Fruit fly (Drosophila melanogaster) whole organism, pupa: ENCODE results near the gene CG14036.

Experiments used
- CG10348 ChIP-seq: fragments of 200-800 bp; sonication (Bioruptor generic); IDR thresholded peaks from 2 replicates; pipeline ENCODE4 v1.3.6; 2022; ENCODE audit warnings: missing biosample characterization, missing genetic modification characterization
- CG12605 ChIP-seq: fragments of 200-800 bp; sonication (Bioruptor generic); IDR thresholded peaks from 2 replicates; pipeline ENCODE4 v1.3.6; 2022; ENCODE audit warnings: missing biosample characterization, missing genetic modification characterization
- CG13204 ChIP-seq: fragments of 200-800 bp; sonication (Bioruptor generic); optimal IDR thresholded peaks from 2 replicates; lab custom pipeline; 2018; ENCODE audit warnings: missing biosample characterization, mild to moderate bottlenecking, missing genetic modification characterization, moderate library complexity
- CG14655 ChIP-seq: fragments of 200-800 bp; sonication (Bioruptor generic); optimal IDR thresholded peaks from 3 replicates; lab custom pipeline; 2017; ENCODE audit warnings: mild to moderate bottlenecking, missing biosample characterization, missing genetic modification reagents, missing genetic modification characterization
- CG15710 ChIP-seq: fragments of 200-800 bp; sonication (Bioruptor generic); optimal IDR thresholded peaks from 2 replicates; lab custom pipeline; 2018; ENCODE audit warnings: missing biosample characterization, mild to moderate bottlenecking, missing genetic modification characterization, moderate library complexity
- CG17806 ChIP-seq: fragments of 200-800 bp; sonication (Bioruptor generic); optimal IDR thresholded peaks from 2 replicates; lab custom pipeline; 2018; ENCODE audit warnings: missing biosample characterization, mild to moderate bottlenecking, missing genetic modification characterization, moderate library complexity
- CG32121 ChIP-seq: fragments of 200-800 bp; sonication (Bioruptor generic); IDR thresholded peaks from 2 replicates; pipeline ENCODE4 v1.3.6; 2022; ENCODE audit warnings: missing biosample characterization, missing genetic modification characterization
- CG34367 ChIP-seq: fragments of 200-800 bp; sonication (Bioruptor generic); optimal IDR thresholded peaks from 2 replicates; lab custom pipeline; 2018; ENCODE audit warnings: missing biosample characterization, mild to moderate bottlenecking, missing genetic modification characterization
- CG4496 ChIP-seq: fragments of 200-800 bp; sonication (Bioruptor generic); IDR thresholded peaks from 3 replicates; pipeline ENCODE4 v1.3.6; 2022; ENCODE audit warnings: missing biosample characterization, missing genetic modification characterization
- CG8159 ChIP-seq: fragments of 200-800 bp; sonication (Bioruptor generic); optimal IDR thresholded peaks from 3 replicates; lab custom pipeline; 2018; ENCODE audit warnings: missing biosample characterization, mild to moderate bottlenecking, missing genetic modification characterization, moderate library complexity
- CG8301 ChIP-seq: fragments of 200-800 bp; sonication (Bioruptor generic); optimal IDR thresholded peaks from 2 replicates; lab custom pipeline; 2018; ENCODE audit warnings: missing biosample characterization, mild to moderate bottlenecking, missing genetic modification characterization
- CG9948 ChIP-seq: fragments of 200-800 bp; sonication (Bioruptor generic); optimal IDR thresholded peaks from 2 replicates; lab custom pipeline; 2018; ENCODE audit warnings: missing biosample characterization, mild to moderate bottlenecking, missing genetic modification characterization, moderate library complexity
- D1 ChIP-seq: fragments of 200-800 bp; sonication (Bioruptor generic); optimal IDR thresholded peaks from 2 replicates; lab custom pipeline; 2018; ENCODE audit warnings: missing biosample characterization, mild to moderate bottlenecking, missing genetic modification characterization, moderate library complexity
- EcR ChIP-seq: fragments of 200-800 bp; sonication (Bioruptor generic); optimal IDR thresholded peaks from 3 replicates; lab custom pipeline; 2019; ENCODE audit warnings: missing biosample characterization, missing genetic modification characterization, mild to moderate bottlenecking, moderate library complexity, missing genetic modification reagents
- Ets98B ChIP-seq: fragments of 200-800 bp; sonication (Bioruptor generic); IDR thresholded peaks from 2 replicates; pipeline ENCODE4 v1.3.6; 2022; ENCODE audit warnings: missing biosample characterization, missing genetic modification characterization
- Pif1A ChIP-seq: fragments of 200-800 bp; sonication (Bioruptor generic); optimal IDR thresholded peaks from 3 replicates; lab custom pipeline; 2016; ENCODE audit warnings: missing biosample characterization, missing genetic modification characterization
- Pif1B ChIP-seq: fragments of 200-800 bp; sonication (Bioruptor generic); optimal IDR thresholded peaks from 3 replicates; lab custom pipeline; 2016; ENCODE audit warnings: missing biosample characterization, missing genetic modification characterization
- Snoo ChIP-seq: fragments of 200-800 bp; sonication (Bioruptor generic); optimal IDR thresholded peaks from 3 replicates; lab custom pipeline; 2017; ENCODE audit warnings: missing biosample characterization, mild to moderate bottlenecking, missing genetic modification characterization, inconsistent platforms
- fd96Ca ChIP-seq: fragments of 200-800 bp; sonication (Bioruptor generic); IDR thresholded peaks from 3 replicates; pipeline ENCODE4 v1.3.6; 2022; ENCODE audit warnings: missing biosample characterization, missing genetic modification characterization
- gl ChIP-seq: fragments of 200-800 bp; sonication (Bioruptor generic); optimal IDR thresholded peaks from 2 replicates; lab custom pipeline; 2018; ENCODE audit warnings: missing biosample characterization, mild to moderate bottlenecking, missing genetic modification characterization
- rn ChIP-seq: fragments of 200-800 bp; sonication (Bioruptor generic); IDR thresholded peaks from 2 replicates; pipeline ENCODE4 v1.3.6; 2022; ENCODE audit warnings: missing biosample characterization, missing genetic modification characterization

Gene CG14036

dm6 chr2L:5054953-5055352 lies at the start of gene CG14036, which contains the start of gene His3.3A:
Gene CG14036, minus strand, starts transcription at chr2L:5055016.
Gene His3.3A, plus strand, starts transcription at chr2L:5055058.
- TF ChIP-seq CG15710 (tag; lab: Kevin White, UChicago) (peak; percentile 0), CG8301 (tag; lab: Kevin White, UChicago) (no peak), EcR (peak; percentile 25), CG32121 (GFP tag; lab: Robert Waterston, UW) (peak; percentile 35; the same call in 1 of the 2 replicates)

DNA sequence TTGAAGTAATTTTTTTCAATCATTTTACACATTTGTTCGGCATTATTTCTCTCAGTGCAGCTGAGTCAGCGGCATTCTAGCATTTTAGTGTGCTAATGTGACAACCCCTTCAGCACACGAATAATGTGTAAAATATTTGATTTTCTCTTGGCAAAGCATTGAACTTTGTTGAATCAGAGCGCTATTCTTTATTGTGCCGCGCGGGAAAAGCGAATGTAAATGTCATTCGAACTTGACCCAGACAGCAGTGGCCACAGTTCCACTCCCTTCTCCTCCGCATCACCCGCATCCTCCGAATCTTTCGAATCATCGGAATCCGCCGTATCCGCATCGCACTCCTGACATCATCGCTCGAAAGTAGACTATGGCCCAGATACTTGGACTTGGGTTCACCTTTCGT lies 48.9 kb upstream of the CG14036 start:
- TF ChIP-seq CG32121 (GFP tag; lab: Robert Waterston, UW): peak; percentile 57
- no peak for TF ChIP-seq CG10348

DNA sequence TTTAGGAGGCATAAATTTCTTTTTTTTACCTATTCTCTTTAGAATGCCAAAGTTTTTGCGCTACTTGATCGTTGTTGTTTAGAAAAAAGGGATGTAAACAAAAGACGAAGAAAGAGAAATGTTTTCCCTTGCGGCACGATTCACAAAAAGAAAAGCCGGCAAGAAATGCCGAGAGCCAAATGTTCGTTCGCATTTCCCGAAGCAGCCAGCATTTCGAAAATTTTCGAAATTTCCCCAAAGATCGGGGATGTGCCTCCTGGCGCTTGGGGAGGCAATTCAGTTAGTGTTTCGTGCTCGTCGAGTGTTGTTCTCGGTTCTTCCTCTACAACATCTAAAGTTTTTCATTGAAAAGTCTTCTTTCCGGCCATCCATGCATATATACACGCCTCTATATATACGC lies 45.8 kb upstream of the CG14036 start, which contains the start of gene Msp300:
Gene Msp300 (plus strand): TSS at position 301 of the 400 bp plus-strand sequence.
- no peak for TF ChIP-seq CG32121 (GFP tag; lab: Robert Waterston, UW)
- TF ChIP-seq CG17806 (tag; lab: Kevin White, UChicago): no peak
- TF ChIP-seq Pif1A (GFP tag; lab: Kevin White, UChicago): no peak
- TF ChIP-seq Ets98B (GFP tag; lab: Robert Waterston, UW): no peak
- TF ChIP-seq D1 (tag; lab: Kevin White, UChicago): no peak
- no peak for TF ChIP-seq EcR
- no peak for TF ChIP-seq CG13204 (GFP tag; lab: Kevin White, UChicago)
- no peak for TF ChIP-seq CG9948
- no peak for TF ChIP-seq CG10348
- TF ChIP-seq fd96Ca (GFP tag; lab: Robert Waterston, UW): no peak
- TF ChIP-seq Snoo (tag; lab: Kevin White, UChicago): no peak
- TF ChIP-seq CG14655 (GFP tag; lab: Kevin White, UChicago): no peak
- TF ChIP-seq rn: no peak
- TF ChIP-seq CG4496: no peak
- TF ChIP-seq CG12605: no peak
- no peak for TF ChIP-seq CG8159 (tag; lab: Kevin White, UChicago)
- TF ChIP-seq gl (tag; lab: Kevin White, UChicago): no peak
- no peak for TF ChIP-seq CG8301 (tag; lab: Kevin White, UChicago)
- no peak for TF ChIP-seq CG34367 (tag; lab: Kevin White, UChicago)

DNA sequence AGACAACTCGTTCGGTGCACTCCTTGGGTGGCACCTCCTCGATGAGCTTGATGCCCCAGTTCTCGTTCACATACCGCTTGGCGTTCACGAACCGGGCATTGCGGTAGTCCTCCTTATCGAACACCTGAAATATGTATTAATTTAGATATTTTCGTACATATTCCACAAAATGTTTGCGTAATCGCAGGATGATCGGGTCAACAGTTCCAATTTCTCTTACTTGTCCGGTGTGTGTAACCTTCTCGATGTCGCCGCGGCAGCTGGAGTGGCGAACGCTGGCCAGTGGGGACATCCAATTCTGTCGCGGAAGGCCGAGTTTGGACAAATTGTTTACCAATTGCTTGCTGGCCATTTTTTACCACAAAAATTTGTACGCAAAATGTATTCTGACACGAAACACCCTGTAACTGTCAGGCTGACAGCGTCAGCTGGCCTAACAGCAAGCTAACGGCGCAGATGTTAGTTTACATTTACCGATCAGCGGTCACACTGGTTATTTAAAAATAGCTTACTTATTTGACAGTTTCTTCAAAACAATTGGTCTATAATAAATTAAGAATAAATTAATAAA lies 45.1 kb upstream of the CG14036 start, which contains the start of gene ND-13A:
Gene ND-13A (minus strand): TSS at position 499 of the 571 bp plus-strand sequence.
- TF ChIP-seq CG8301 (tag; lab: Kevin White, UChicago): no peak
- TF ChIP-seq CG4496: peak; percentile 39; the same call in 1 of the 3 replicates

dm6 chr2L:5096761-5097160 lies 41.9 kb upstream of the CG14036 start:
- TF ChIP-seq gl (tag; lab: Kevin White, UChicago) (peak; percentile 5), CG9948 (no peak), D1 (tag; lab: Kevin White, UChicago) (no peak), Pif1A (GFP tag; lab: Kevin White, UChicago) (no peak), EcR (no peak), Ets98B (GFP tag; lab: Robert Waterston, UW) (0 out of 2 replicates have a peak, but pooled peaks have one; percentile 8), Snoo (tag; lab: Kevin White, UChicago) (no peak), CG13204 (GFP tag; lab: Kevin White, UChicago) (no peak), CG34367 (tag; lab: Kevin White, UChicago) (no peak), CG17806 (tag; lab: Kevin White, UChicago) (no peak), fd96Ca (GFP tag; lab: Robert Waterston, UW) (no peak), CG10348 (no peak), CG4496 (0 out of 3 replicates have a peak, but pooled peaks have one; percentile 35), rn (no peak)

DNA sequence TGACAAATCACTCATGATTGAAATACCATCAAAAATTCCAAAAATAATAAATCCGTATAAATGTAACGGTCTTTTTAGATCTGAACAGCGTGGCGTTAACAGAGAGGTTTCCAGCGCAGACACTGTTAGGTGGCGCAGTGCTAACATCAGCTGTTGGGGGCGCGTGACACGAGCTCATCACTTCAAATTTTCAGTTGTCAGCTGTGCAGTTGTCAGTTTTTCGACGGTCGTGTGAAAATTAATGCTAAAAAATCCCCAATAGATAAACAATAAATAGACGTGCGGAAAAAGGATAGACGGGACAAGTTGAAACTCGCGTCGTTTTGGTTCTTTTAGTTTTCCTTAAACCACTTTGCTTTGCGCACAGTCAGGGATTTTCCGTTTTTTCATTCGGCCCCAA lies 41.4 kb upstream of the CG14036 start, which contains the start of gene CG4230:
Gene CG4230 (plus strand): TSS at position 6 of the 400 bp plus-strand sequence.
- no peak for TF ChIP-seq CG10348
- TF ChIP-seq Pif1B (GFP tag; lab: Kevin White, UChicago): no peak

DNA sequence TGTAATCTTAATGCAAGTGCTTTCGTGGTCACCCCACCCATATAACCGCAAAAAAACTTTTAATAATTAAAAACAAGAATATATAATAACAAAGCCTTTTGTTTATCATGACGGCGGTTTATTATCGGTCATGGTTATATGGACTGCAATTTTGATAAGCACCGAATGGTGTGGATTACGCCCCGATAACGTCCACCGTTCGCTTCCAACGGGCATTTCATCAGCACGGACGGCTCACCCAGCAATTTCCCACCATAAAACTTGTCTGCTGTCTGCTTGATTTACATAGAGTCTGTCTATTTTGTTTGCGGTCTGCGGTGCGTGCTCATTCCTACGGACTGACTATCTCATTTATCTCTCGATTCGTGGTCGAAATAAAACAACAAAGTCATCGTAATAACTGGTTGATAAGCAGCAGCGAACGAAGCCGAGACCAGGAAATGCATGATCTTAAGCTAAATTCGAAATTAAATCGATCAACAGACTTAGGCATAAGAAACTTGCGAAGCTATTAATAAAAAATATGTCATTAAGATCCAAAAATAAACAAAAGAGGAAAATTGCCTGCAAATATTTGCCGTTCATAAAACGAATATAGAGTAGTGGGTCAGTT lies 40.6 kb upstream of the CG14036 start:
- TF ChIP-seq EcR (peak; percentile 69), CG8301 (tag; lab: Kevin White, UChicago) (no peak)
